Worm (Caenorhabditis elegans): ENCODE data around the gene amt-2.

ce11 chrIV:13066044-13066443 is 23.9 kb downstream of the amt-2 start:
- TF ChIP-seq fkh-10 (GFP tag; optimal IDR thresholded peaks at IDR 0.05) (no peak), F13H6.1 (tag; optimal IDR thresholded peaks at IDR 0.05) (no peak), ttx-3 (tag; optimal IDR thresholded peaks at IDR 0.05) (no peak), pha-4 (tag; optimal IDR thresholded peaks at IDR 0.05) (no peak), fax-1 (tag; optimal IDR thresholded peaks at IDR 0.05) (no peak), Y22D7AL.16 (tag; optimal IDR thresholded peaks at IDR 0.05) (no peak), ahr-1 (tag; optimal IDR thresholded peaks at IDR 0.05) (no peak), pqm-1 (tag; optimal IDR thresholded peaks at IDR 0.05) (no peak), ref-2 (tag; optimal IDR thresholded peaks at IDR 0.05) (no peak), pax-1 (tag; optimal IDR thresholded peaks at IDR 0.05) (no peak)

Measured in whole organism, late embryonic.